Fruit fly (Drosophila melanogaster): ENCODE results near the gene U2af38.

The U2af38 gene

DNA sequence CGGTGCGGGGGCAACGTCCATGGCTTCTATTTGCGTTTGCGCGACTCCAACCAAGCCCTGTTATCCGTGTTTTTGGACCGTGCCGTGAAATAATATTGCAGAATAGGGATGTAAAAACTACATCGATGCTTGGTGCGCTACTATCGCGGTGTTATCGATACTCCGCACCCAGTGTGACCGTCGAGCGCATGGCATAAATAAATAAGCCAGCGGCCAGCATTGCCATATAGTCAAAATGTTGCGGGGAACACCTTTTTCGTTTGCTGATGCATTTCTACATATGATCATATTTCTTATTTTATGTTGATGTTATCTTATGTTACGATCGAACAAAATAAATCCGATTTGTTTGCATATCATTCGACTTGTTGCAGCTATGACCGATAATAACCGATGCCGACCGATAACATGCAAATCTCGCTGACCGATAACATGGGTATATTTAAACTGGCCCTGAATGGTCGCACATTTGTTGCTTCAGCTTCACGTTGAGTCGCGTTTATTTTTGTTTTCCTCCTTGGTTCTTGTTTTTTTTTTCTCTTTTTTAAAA, 17.3 kb downstream of the U2af38 start, which contains the start of gene smo (continued):
- TF ChIP-seq Mrtf (GFP tag; IDR thresholded peaks at IDR 0.05): no peak
- no peak for TF ChIP-seq croc (GFP tag; conservative IDR thresholded peaks at IDR 0.05)
- no peak for TF ChIP-seq Sox100B (GFP tag; optimal IDR thresholded peaks at IDR 0.05)
- no peak for TF ChIP-seq CG11247 (GFP tag; IDR thresholded peaks at IDR 0.05)
- peak; percentile 32; the same call in 1 of the 2 replicates for TF ChIP-seq NFAT (GFP tag; IDR thresholded peaks at IDR 0.05)
- TF ChIP-seq D (optimal IDR thresholded peaks at IDR 0.05): peak; percentile 84
- TF ChIP-seq D (GFP tag; optimal IDR thresholded peaks at IDR 0.05): no peak
- peak; percentile 90 for TF ChIP-seq Ets65A (GFP tag)
- peak; percentile 95 for TF ChIP-seq gfzf (GFP tag; optimal IDR thresholded peaks at IDR 0.05)
- TF ChIP-seq pnt (GFP tag; optimal IDR thresholded peaks at IDR 0.05): peak; percentile 22
- peak; percentile 81; the same call in 2 of the 3 replicates for TF ChIP-seq CG6791 (GFP tag; IDR thresholded peaks at IDR 0.05; ENCODE audit: partially characterized antibody)
- no peak for TF ChIP-seq ac (GFP tag; optimal IDR thresholded peaks at IDR 0.05)
- TF ChIP-seq cg (GFP tag; optimal IDR thresholded peaks at IDR 0.05): no peak
- TF ChIP-seq ro (GFP tag; IDR thresholded peaks at IDR 0.05): no peak
- TF ChIP-seq NC2α (GFP tag; optimal IDR thresholded peaks at IDR 0.05): no peak
- no peak for TF ChIP-seq CG1233 (GFP tag; optimal IDR thresholded peaks at IDR 0.05)
- no peak for TF ChIP-seq Dek (tag; optimal IDR thresholded peaks at IDR 0.05)
- TF ChIP-seq wek (GFP tag; optimal IDR thresholded peaks at IDR 0.05): no peak
- no peak for TF ChIP-seq gcm2 (GFP tag; optimal IDR thresholded peaks at IDR 0.05)
- TF ChIP-seq CG16779 (GFP tag; IDR thresholded peaks at IDR 0.05): no peak
- TF ChIP-seq HmgZ (tag; optimal IDR thresholded peaks at IDR 0.05): peak; percentile 70
- no peak for TF ChIP-seq fd96Cb (tag; optimal IDR thresholded peaks at IDR 0.05)
- TF ChIP-seq CG43689 (GFP tag; IDR thresholded peaks at IDR 0.05): no peak
- TF ChIP-seq stc (GFP tag; IDR thresholded peaks at IDR 0.05): no peak
- TF ChIP-seq CG30403 (GFP tag; optimal IDR thresholded peaks at IDR 0.05): peak; percentile 44
- no peak for TF ChIP-seq btn (GFP tag; optimal IDR thresholded peaks at IDR 0.05)
- peak; percentile 22 for TF ChIP-seq her (GFP tag; optimal IDR thresholded peaks at IDR 0.05)
- TF ChIP-seq CG8388 (GFP tag; optimal IDR thresholded peaks at IDR 0.05): no peak
- TF ChIP-seq abd-A (tag; optimal IDR thresholded peaks at IDR 0.05): no peak
- no peak for TF ChIP-seq unpg (GFP tag; optimal IDR thresholded peaks at IDR 0.05)
- TF ChIP-seq CG14050 (GFP tag; IDR thresholded peaks at IDR 0.05): no peak
- TF ChIP-seq ato (GFP tag; IDR thresholded peaks at IDR 0.05; ENCODE audit: partially characterized antibody): peak; percentile 81
- TF ChIP-seq CG12769 (tag; optimal IDR thresholded peaks at IDR 0.05): no peak
- peak; percentile 57; the same call in 1 of the 3 replicates for TF ChIP-seq zen2 (GFP tag; IDR thresholded peaks at IDR 0.05; ENCODE audit: partially characterized antibody)
- peak; percentile 29 for TF ChIP-seq CG8089 (GFP tag; optimal IDR thresholded peaks at IDR 0.05)
- no peak for TF ChIP-seq lmd (GFP tag; IDR thresholded peaks at IDR 0.05)
- TF ChIP-seq rib (GFP tag; IDR thresholded peaks at IDR 0.05): no peak
- no peak for TF ChIP-seq toy (GFP tag; IDR thresholded peaks at IDR 0.05)
- no peak for TF ChIP-seq dmrt99B (tag; optimal IDR thresholded peaks at IDR 0.05)
- TF ChIP-seq CoRest (tag; optimal IDR thresholded peaks at IDR 0.05): peak; percentile 39
- no peak for TF ChIP-seq sens-2 (GFP tag; IDR thresholded peaks at IDR 0.05)
- peak; percentile 83 for TF ChIP-seq dm (GFP tag; optimal IDR thresholded peaks at IDR 0.05)
- peak; percentile 84 for TF ChIP-seq CG14710 (tag; optimal IDR thresholded peaks at IDR 0.05)
- TF ChIP-seq CG11085 (GFP tag; IDR thresholded peaks at IDR 0.05): no peak
- peak; percentile 57; the same call in 1 of the 2 replicates for TF ChIP-seq Rfx (GFP tag; IDR thresholded peaks at IDR 0.05)
- TF ChIP-seq wdn (GFP tag; IDR thresholded peaks at IDR 0.05): no peak
- no peak for TF ChIP-seq CG18262 (tag; optimal IDR thresholded peaks at IDR 0.05)
- peak; percentile 52 for TF ChIP-seq CG30020 (tag; optimal IDR thresholded peaks at IDR 0.05)
- no peak for TF ChIP-seq CG10209 (GFP tag; optimal IDR thresholded peaks at IDR 0.05)
- peak; percentile 5 for TF ChIP-seq ERR (GFP tag; optimal IDR thresholded peaks at IDR 0.05)
- no peak for TF ChIP-seq cato (GFP tag; optimal IDR thresholded peaks at IDR 0.05; ENCODE audit: borderline replicate concordance)
